Worm (Caenorhabditis elegans): Measurements from ENCODE around the gene C25F9.8.
A peak's percentile ranks its signal among the peaks of the same experiment; 100 is the strongest.

The C25F9.8 gene

ce11 chrV:19416475-19416874, 21.6 kb downstream of the C25F9.8 start, which contains the start of the genes C25F9.4 and C25F9.9:
TSS of gene C25F9.4 (minus strand) at chrV:19416575.
TSS of gene C25F9.9 (plus strand) at chrV:19416611.
- TF ChIP-seq ceh-13 (GFP tag; optimal IDR thresholded peaks at IDR 0.05) (no peak), tra-4 (tag; optimal IDR thresholded peaks at IDR 0.05) (no peak), tbx-11 (GFP tag; IDR thresholded peaks at IDR 0.05) (no peak), hmg-4 (GFP tag; optimal IDR thresholded peaks at IDR 0.05) (no peak), hmbx-1 (tag; optimal IDR thresholded peaks at IDR 0.05) (no peak), ama-1 (optimal IDR thresholded peaks at IDR 0.05) (no peak), flt-1 (GFP tag; IDR thresholded peaks at IDR 0.05) (no peak), pes-1 (GFP tag; IDR thresholded peaks at IDR 0.05) (no peak), ceh-36 (tag; optimal IDR thresholded peaks at IDR 0.05) (no peak), tbx-37 (GFP tag; conservative IDR thresholded peaks at IDR 0.05) (no peak), scrt-1 (GFP tag; IDR thresholded peaks at IDR 0.05) (no peak), hnd-1 (tag; optimal IDR thresholded peaks at IDR 0.05) (no peak), B0310.2 (tag; optimal IDR thresholded peaks at IDR 0.05) (no peak), sea-1 (GFP tag; conservative IDR thresholded peaks at IDR 0.05) (no peak)

ce11 chrV:19417836-19418235, 23.0 kb downstream of the C25F9.8 start, which contains the start of gene C25F9.15:
TSS of gene C25F9.15 (plus strand) at chrV:19418136.
- no peak for TF ChIP-seq tra-4 (tag; optimal IDR thresholded peaks at IDR 0.05)
- TF ChIP-seq F13C5.2 (tag; optimal IDR thresholded peaks at IDR 0.05): no peak
- TF ChIP-seq ets-7 (tag; optimal IDR thresholded peaks at IDR 0.05): no peak
- TF ChIP-seq sea-1 (GFP tag; conservative IDR thresholded peaks at IDR 0.05): no peak
- TF ChIP-seq B0310.2 (tag; optimal IDR thresholded peaks at IDR 0.05): no peak
- no peak for TF ChIP-seq tbx-37 (GFP tag; conservative IDR thresholded peaks at IDR 0.05)
- no peak for TF ChIP-seq pes-1 (GFP tag; IDR thresholded peaks at IDR 0.05)
- TF ChIP-seq flt-1 (GFP tag; IDR thresholded peaks at IDR 0.05): no peak
- no peak for TF ChIP-seq hmg-4 (GFP tag; optimal IDR thresholded peaks at IDR 0.05)
- TF ChIP-seq ceh-13 (GFP tag; optimal IDR thresholded peaks at IDR 0.05): no peak
- no peak for TF ChIP-seq ceh-36 (tag; optimal IDR thresholded peaks at IDR 0.05)
- no peak for TF ChIP-seq tbx-11 (GFP tag; IDR thresholded peaks at IDR 0.05)
- no peak for TF ChIP-seq hmbx-1 (tag; optimal IDR thresholded peaks at IDR 0.05)
- TF ChIP-seq aly-1 (tag; optimal IDR thresholded peaks at IDR 0.05): no peak
- TF ChIP-seq ama-1 (optimal IDR thresholded peaks at IDR 0.05): no peak
- no peak for TF ChIP-seq scrt-1 (GFP tag; IDR thresholded peaks at IDR 0.05)

- TF ChIP-seq scrt-1 (GFP tag; IDR thresholded peaks at IDR 0.05): no peak
- TF ChIP-seq tbx-11 (GFP tag; IDR thresholded peaks at IDR 0.05): no peak
- TF ChIP-seq sea-1 (GFP tag; conservative IDR thresholded peaks at IDR 0.05): no peak
- TF ChIP-seq tbx-37 (GFP tag; conservative IDR thresholded peaks at IDR 0.05): no peak
- no peak for TF ChIP-seq flt-1 (GFP tag; IDR thresholded peaks at IDR 0.05)
- TF ChIP-seq ceh-13 (GFP tag; optimal IDR thresholded peaks at IDR 0.05): no peak
- TF ChIP-seq tra-4 (tag; optimal IDR thresholded peaks at IDR 0.05): no peak
- no peak for TF ChIP-seq aly-1 (tag; optimal IDR thresholded peaks at IDR 0.05)
- no peak for TF ChIP-seq ama-1 (optimal IDR thresholded peaks at IDR 0.05)
- TF ChIP-seq B0310.2 (tag; optimal IDR thresholded peaks at IDR 0.05): no peak
- no peak for TF ChIP-seq hmg-4 (GFP tag; optimal IDR thresholded peaks at IDR 0.05)
- TF ChIP-seq F13C5.2 (tag; optimal IDR thresholded peaks at IDR 0.05): no peak
Observed at ce11 chrV:19421131-19421530, 26.3 kb downstream of the C25F9.8 start, which contains the start of gene C25F9.2. TSS of gene C25F9.2 (plus strand) at chrV:19421471.

ce11 chrV:19428097-19428496, 33.2 kb downstream of the C25F9.8 start:
- no peak for TF ChIP-seq B0310.2 (tag; optimal IDR thresholded peaks at IDR 0.05)
- no peak for TF ChIP-seq ceh-13 (GFP tag; optimal IDR thresholded peaks at IDR 0.05)
- no peak for TF ChIP-seq F13C5.2 (tag; optimal IDR thresholded peaks at IDR 0.05)
- TF ChIP-seq flt-1 (GFP tag; IDR thresholded peaks at IDR 0.05): no peak
- TF ChIP-seq ama-1 (optimal IDR thresholded peaks at IDR 0.05): no peak
- no peak for TF ChIP-seq hmg-4 (GFP tag; optimal IDR thresholded peaks at IDR 0.05)
- TF ChIP-seq hmbx-1 (tag; optimal IDR thresholded peaks at IDR 0.05): no peak
- no peak for TF ChIP-seq tbx-37 (GFP tag; conservative IDR thresholded peaks at IDR 0.05)
- TF ChIP-seq ets-7 (tag; optimal IDR thresholded peaks at IDR 0.05): no peak
- no peak for TF ChIP-seq tbx-11 (GFP tag; IDR thresholded peaks at IDR 0.05)
- no peak for TF ChIP-seq ceh-36 (tag; optimal IDR thresholded peaks at IDR 0.05)
- TF ChIP-seq sea-1 (GFP tag; conservative IDR thresholded peaks at IDR 0.05): no peak

ce11 chrV:19428936-19429335, 34.1 kb downstream of the C25F9.8 start:
- TF ChIP-seq scrt-1 (GFP tag; IDR thresholded peaks at IDR 0.05) (no peak), hmg-4 (GFP tag; optimal IDR thresholded peaks at IDR 0.05) (no peak), hnd-1 (tag; optimal IDR thresholded peaks at IDR 0.05) (no peak), sea-1 (GFP tag; conservative IDR thresholded peaks at IDR 0.05) (no peak), ets-7 (tag; optimal IDR thresholded peaks at IDR 0.05) (no peak), tra-4 (tag; optimal IDR thresholded peaks at IDR 0.05) (no peak), aly-1 (tag; optimal IDR thresholded peaks at IDR 0.05) (no peak), tbx-11 (GFP tag; IDR thresholded peaks at IDR 0.05) (no peak), flt-1 (GFP tag; IDR thresholded peaks at IDR 0.05) (no peak), B0310.2 (tag; optimal IDR thresholded peaks at IDR 0.05) (no peak), F13C5.2 (tag; optimal IDR thresholded peaks at IDR 0.05) (no peak)

ce11 chrV:19429605-19430004, 34.8 kb downstream of the C25F9.8 start:
- no peak for TF ChIP-seq ceh-36 (tag; optimal IDR thresholded peaks at IDR 0.05)
- no peak for TF ChIP-seq pes-1 (GFP tag; IDR thresholded peaks at IDR 0.05)
- no peak for TF ChIP-seq hmbx-1 (tag; optimal IDR thresholded peaks at IDR 0.05)
- TF ChIP-seq tbx-37 (GFP tag; conservative IDR thresholded peaks at IDR 0.05): no peak
- no peak for TF ChIP-seq F13C5.2 (tag; optimal IDR thresholded peaks at IDR 0.05)
- TF ChIP-seq aly-1 (tag; optimal IDR thresholded peaks at IDR 0.05): no peak
- TF ChIP-seq scrt-1 (GFP tag; IDR thresholded peaks at IDR 0.05): no peak

ce11 chrV:19430351-19430913, 35.6 kb downstream of the C25F9.8 start:
- TF ChIP-seq scrt-1 (GFP tag; IDR thresholded peaks at IDR 0.05): no peak
- peak; percentile 26 for TF ChIP-seq hmg-4 (GFP tag; optimal IDR thresholded peaks at IDR 0.05)
- TF ChIP-seq sea-1 (GFP tag; conservative IDR thresholded peaks at IDR 0.05): no peak
- TF ChIP-seq flt-1 (GFP tag; IDR thresholded peaks at IDR 0.05): no peak
- peak; percentile 50 for TF ChIP-seq ceh-36 (tag; optimal IDR thresholded peaks at IDR 0.05)

Data from whole organism, early embryonic.